Fruit fly (Drosophila melanogaster) whole organism, embryonic: ENCODE measurements around the gene CG7332.
A peak's percentile ranks its signal among the peaks of the same experiment; 100 is the strongest.

ENCODE experiments used
- Atf6 ChIP-seq: fragments of 200-800 bp; sonication (Bioruptor generic); IDR thresholded peaks from 2 replicates; pipeline ENCODE4 v1.3.6; 2022; ENCODE audit warnings: missing biosample characterization, missing genetic modification characterization
- Blimp-1 ChIP-seq: fragments of 200-800 bp; sonication (Bioruptor generic); optimal IDR thresholded peaks from 3 replicates; lab custom pipeline; 2018; ENCODE audit warnings: missing biosample characterization, missing genetic modification characterization, mild to moderate bottlenecking, moderate library complexity, missing genetic modification reagents
- CG11093 ChIP-seq: fragments of 200-800 bp; sonication (Bioruptor generic); IDR thresholded peaks from 3 replicates; pipeline ENCODE4 v1.3.6; 2022; ENCODE audit warnings: missing biosample characterization, missing genetic modification characterization
- CG11247 ChIP-seq: fragments of 200-800 bp; sonication (Bioruptor generic); IDR thresholded peaks from 2 replicates; pipeline ENCODE4 v1.3.6; 2022; ENCODE audit warnings: missing biosample characterization, missing genetic modification characterization
- CG11696 ChIP-seq: fragments of 200-800 bp; sonication (Bioruptor generic); IDR thresholded peaks from 2 replicates; pipeline ENCODE4 v1.3.6; 2022; ENCODE audit warnings: missing biosample characterization, missing genetic modification characterization
- CG12659 ChIP-seq: fragments of 200-800 bp; sonication (Bioruptor generic); optimal IDR thresholded peaks from 3 replicates; lab custom pipeline; 2017; ENCODE audit warnings: mild to moderate bottlenecking, missing biosample characterization, missing genetic modification reagents, missing genetic modification characterization
- CG13296 ChIP-seq: fragments of 200-800 bp; sonication (Bioruptor generic); optimal IDR thresholded peaks from 3 replicates; lab custom pipeline; 2018; ENCODE audit warnings: missing biosample characterization, mild to moderate bottlenecking, missing genetic modification characterization
- CG15011 ChIP-seq: fragments of 200-800 bp; sonication (Bioruptor generic); optimal IDR thresholded peaks from 3 replicates; lab custom pipeline; 2018; ENCODE audit warnings: missing biosample characterization, mild to moderate bottlenecking, missing genetic modification characterization
- CG15269 ChIP-seq: fragments of 200-800 bp; sonication (Bioruptor generic); optimal IDR thresholded peaks from 2 replicates; lab custom pipeline; 2018; ENCODE audit warnings: missing biosample characterization, mild to moderate bottlenecking, missing genetic modification characterization, moderate library complexity
- CG17385 ChIP-seq: fragments of 200-800 bp; sonication (Bioruptor generic); optimal IDR thresholded peaks from 3 replicates; lab custom pipeline; 2018; ENCODE audit warnings: missing biosample characterization, mild to moderate bottlenecking, missing genetic modification characterization
- CG2202 ChIP-seq: fragments of 200-800 bp; sonication (Bioruptor generic); optimal IDR thresholded peaks from 2 replicates; lab custom pipeline; 2018; ENCODE audit warnings: missing biosample characterization, mild to moderate bottlenecking, missing genetic modification characterization
- CG30431 ChIP-seq: fragments of 200-800 bp; sonication (Bioruptor generic); optimal IDR thresholded peaks from 2 replicates; lab custom pipeline; 2017; ENCODE audit warnings: missing biosample characterization, missing genetic modification characterization
- CG31388 ChIP-seq: fragments of 200-800 bp; sonication (Bioruptor generic); optimal IDR thresholded peaks from 2 replicates; lab custom pipeline; 2016; ENCODE audit warnings: missing biosample characterization, missing genetic modification characterization
- CG31441 ChIP-seq: fragments of 200-800 bp; sonication (Bioruptor generic); IDR thresholded peaks from 2 replicates; pipeline ENCODE4 v1.3.6; 2022; ENCODE audit warnings: missing biosample characterization, missing genetic modification characterization
- CG34422 ChIP-seq: fragments of 200-800 bp; sonication (Bioruptor generic); IDR thresholded peaks from 3 replicates; pipeline ENCODE4 v1.3.6; 2022; ENCODE audit warnings: missing biosample characterization, missing genetic modification characterization
- CG6654 ChIP-seq: fragments of 200-800 bp; sonication (Bioruptor generic); optimal IDR thresholded peaks from 2 replicates; lab custom pipeline; 2017; ENCODE audit warnings: missing biosample characterization, mild to moderate bottlenecking, missing genetic modification characterization
- CG6765 ChIP-seq: fragments of 200-800 bp; sonication (Bioruptor generic); optimal IDR thresholded peaks from 3 replicates; lab custom pipeline; 2017; ENCODE audit warnings: missing biosample characterization, mild to moderate bottlenecking, missing genetic modification characterization
- CG6854 ChIP-seq: fragments of 200-800 bp; sonication (Bioruptor generic); optimal IDR thresholded peaks from 3 replicates; lab custom pipeline; 2017; ENCODE audit warnings: missing biosample characterization, mild to moderate bottlenecking, missing genetic modification characterization
- CG8944 ChIP-seq: fragments of 200-800 bp; sonication (Bioruptor generic); optimal IDR thresholded peaks from 3 replicates; lab custom pipeline; 2016; ENCODE audit warnings: missing biosample characterization, missing genetic modification characterization
- D19A ChIP-seq: fragments of 200-800 bp; optimal IDR thresholded peaks from 3 replicates; lab custom pipeline; 2019; ENCODE audit warnings: missing biosample characterization, mild to moderate bottlenecking, missing genetic modification characterization, moderate library complexity
- Dek ChIP-seq: fragments of 200-800 bp; sonication (Bioruptor generic); optimal IDR thresholded peaks from 3 replicates; lab custom pipeline; 2019; ENCODE audit warnings: missing biosample characterization, mild to moderate bottlenecking, missing genetic modification characterization, moderate library complexity
- E2f1 ChIP-seq: fragments of 200-800 bp; sonication (Bioruptor generic); IDR thresholded peaks from 2 replicates; pipeline ENCODE4 v1.3.6; 2022; ENCODE audit warnings: missing biosample characterization, missing genetic modification characterization
- Gsc ChIP-seq: fragments of 200-800 bp; sonication (Bioruptor generic); IDR thresholded peaks from 2 replicates; pipeline ENCODE4 v1.3.6; 2022; ENCODE audit warnings: missing biosample characterization, missing genetic modification characterization
- Hmx ChIP-seq: fragments of 200-800 bp; sonication (Bioruptor generic); optimal IDR thresholded peaks from 2 replicates; lab custom pipeline; 2016; ENCODE audit warnings: missing biosample characterization, missing genetic modification characterization
- Kr ChIP-seq: fragments of 200-800 bp; sonication (Bioruptor generic); optimal IDR thresholded peaks from 2 replicates; lab custom pipeline; 2017; ENCODE audit warnings: missing biosample characterization, mild to moderate bottlenecking, missing genetic modification characterization
- Max ChIP-seq: fragments of 200-800 bp; sonication (Bioruptor generic); optimal IDR thresholded peaks from 2 replicates; lab custom pipeline; 2016; ENCODE audit warnings: missing biosample characterization, mild to moderate bottlenecking, missing genetic modification characterization
- Myb ChIP-seq: fragments of 200-800 bp; sonication (Bioruptor generic); optimal IDR thresholded peaks from 2 replicates; lab custom pipeline; 2016; ENCODE audit warnings: missing biosample characterization, missing genetic modification characterization
- Neu2 ChIP-seq: fragments of 200-800 bp; sonication (Bioruptor generic); optimal IDR thresholded peaks from 3 replicates; lab custom pipeline; 2016; ENCODE audit warnings: missing biosample characterization, missing genetic modification characterization, borderline replicate concordance
- Oli ChIP-seq: fragments of 200-800 bp; sonication (Bioruptor generic); optimal IDR thresholded peaks from 2 replicates; lab custom pipeline; 2018; ENCODE audit warnings: missing biosample characterization, mild to moderate bottlenecking, missing genetic modification characterization, moderate library complexity
- aop ChIP-seq: fragments of 200-800 bp; sonication (Bioruptor generic); IDR thresholded peaks from 2 replicates; pipeline ENCODE4 v1.3.6; 2022; ENCODE audit warnings: missing biosample characterization, missing genetic modification characterization
- ase ChIP-seq: fragments of 200-800 bp; sonication (Bioruptor generic); IDR thresholded peaks from 3 replicates; pipeline ENCODE4 v1.3.6; 2022; ENCODE audit warnings: missing biosample characterization, missing genetic modification characterization
- bsh ChIP-seq, 2 experiments: fragments of 200-800 bp; sonication (Bioruptor generic); optimal IDR thresholded peaks; 2 replicates each; lab custom pipeline; 2017 to 2018; ENCODE audit warnings: mild to moderate bottlenecking in 2 of 2, missing biosample characterization in 2 of 2, missing genetic modification characterization in 2 of 2, moderate library complexity in 1 of 2
- dmrt11E ChIP-seq: fragments of 200-800 bp; sonication (Bioruptor generic); optimal IDR thresholded peaks from 3 replicates; lab custom pipeline; 2018; ENCODE audit warnings: missing biosample characterization, mild to moderate bottlenecking, missing genetic modification characterization, moderate library complexity
- dmrt99B ChIP-seq: fragments of 200-800 bp; sonication (Bioruptor generic); optimal IDR thresholded peaks from 2 replicates; lab custom pipeline; 2018; ENCODE audit warnings: missing biosample characterization, mild to moderate bottlenecking, missing genetic modification characterization, moderate library complexity
- ewg ChIP-seq: fragments of 200-800 bp; sonication (Bioruptor generic); optimal IDR thresholded peaks from 3 replicates; lab custom pipeline; 2017; ENCODE audit warnings: mild to moderate bottlenecking, missing biosample characterization, missing genetic modification reagents, missing genetic modification characterization
- fd96Cb ChIP-seq: fragments of 200-800 bp; sonication (Bioruptor generic); optimal IDR thresholded peaks from 2 replicates; lab custom pipeline; 2018; ENCODE audit warnings: missing biosample characterization, mild to moderate bottlenecking, missing genetic modification characterization, moderate library complexity
- grn ChIP-seq: fragments of 200-800 bp; sonication (Bioruptor generic); optimal IDR thresholded peaks from 3 replicates; lab custom pipeline; 2017; ENCODE audit warnings: missing biosample characterization, missing genetic modification characterization
- h ChIP-seq: fragments of >200 bp; optimal IDR thresholded peaks from 2 replicates; lab custom pipeline; 2017
- jumu ChIP-seq: fragments of 200-800 bp; sonication (Bioruptor generic); optimal IDR thresholded peaks from 3 replicates; lab custom pipeline; 2016; ENCODE audit warnings: missing biosample characterization, missing genetic modification characterization
- ken ChIP-seq: fragments of 200-800 bp; sonication (Bioruptor generic); IDR thresholded peaks from 3 replicates; pipeline ENCODE4 v1.3.6; 2022; ENCODE audit warnings: missing biosample characterization, missing genetic modification characterization
- kni ChIP-seq: fragments of 200-800 bp; sonication (Bioruptor generic); optimal IDR thresholded peaks from 3 replicates; lab custom pipeline; 2017; ENCODE audit warnings: mild to moderate bottlenecking, missing biosample characterization, missing genetic modification reagents, missing genetic modification characterization
- lab ChIP-seq: fragments of 200-800 bp; sonication (Bioruptor generic); optimal IDR thresholded peaks from 3 replicates; lab custom pipeline; 2017; ENCODE audit warnings: missing biosample characterization, missing genetic modification characterization, mild to moderate bottlenecking, moderate library complexity, missing genetic modification reagents
- nau ChIP-seq: fragments of 200-800 bp; sonication (Bioruptor generic); optimal IDR thresholded peaks from 3 replicates; lab custom pipeline; 2017; ENCODE audit warnings: missing biosample characterization, mild to moderate bottlenecking, missing genetic modification characterization, missing genetic modification reagents
- pnt ChIP-seq: fragments of 200-800 bp; sonication (Bioruptor generic); optimal IDR thresholded peaks from 3 replicates; lab custom pipeline; 2016; ENCODE audit warnings: missing biosample characterization, missing genetic modification characterization
- prd ChIP-seq, 3 experiments: fragments of >200 bp in 2 of 3; fragments of 200-800 bp in 1 of 3; sonication (Bioruptor generic) in 1 of 3; optimal IDR thresholded peaks in 2 of 3; IDR thresholded peaks in 1 of 3; 2 replicates in 2 of 3; 3 replicates in 1 of 3; pipeline versions ENCODE4 v1.3.6 to Lab custom; 2017 to 2022; ENCODE audit warnings: missing biosample characterization in 1 of 3, missing genetic modification characterization in 1 of 3
- repo ChIP-seq: fragments of 200-800 bp; sonication (Bioruptor generic); optimal IDR thresholded peaks from 2 replicates; lab custom pipeline; 2016; ENCODE audit warnings: missing biosample characterization, missing genetic modification characterization
- slbo ChIP-seq: fragments of 200-800 bp; sonication (Bioruptor generic); IDR thresholded peaks from 2 replicates; pipeline ENCODE4 v1.3.6; 2022; ENCODE audit warnings: missing biosample characterization, missing genetic modification characterization
- slp2 ChIP-seq: fragments of 200-800 bp; sonication (Bioruptor generic); optimal IDR thresholded peaks from 2 replicates; lab custom pipeline; 2016; ENCODE audit warnings: missing biosample characterization, missing genetic modification characterization
- tin ChIP-seq: fragments of 200-800 bp; sonication (Bioruptor generic); optimal IDR thresholded peaks from 3 replicates; lab custom pipeline; 2016; ENCODE audit warnings: missing biosample characterization, missing genetic modification characterization
- unc-4 ChIP-seq: fragments of 200-800 bp; sonication (Bioruptor generic); IDR thresholded peaks from 2 replicates; pipeline ENCODE4 v1.3.6; 2022; ENCODE audit warnings: missing biosample characterization, missing genetic modification characterization; ENCODE audit not compliant: partially characterized antibody

CG7332 gene

DNA sequence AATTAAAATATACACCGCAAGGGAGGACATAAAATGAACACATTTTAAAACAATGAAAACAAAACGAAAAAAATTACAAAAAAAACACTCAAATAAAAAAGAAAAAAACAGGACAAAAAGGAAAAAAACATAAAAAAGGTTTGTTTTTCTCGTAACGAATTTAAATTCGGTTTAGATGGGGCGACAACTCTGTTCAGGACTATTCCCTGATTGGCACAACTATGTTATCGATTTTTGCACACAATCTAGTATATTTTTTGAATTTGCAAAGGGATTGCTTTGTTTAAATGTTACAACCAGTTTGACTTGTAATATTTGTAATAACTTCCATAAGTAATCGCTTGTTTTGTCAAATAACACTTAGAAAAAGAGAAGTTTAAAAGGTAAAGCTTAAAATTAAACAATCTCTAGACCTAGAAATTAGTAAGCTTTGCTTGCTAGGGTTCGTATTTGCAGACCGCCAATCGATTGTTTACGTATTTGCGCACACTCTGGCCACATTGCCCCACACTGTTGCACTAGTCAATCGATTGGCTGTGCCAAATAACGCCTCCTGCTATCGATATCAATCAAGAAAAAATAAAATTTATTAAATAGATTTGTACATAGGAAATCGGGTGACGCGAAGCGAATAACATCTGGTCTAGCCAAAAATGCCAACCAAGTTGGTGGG, at the start of gene CG7332 (continued):
- TF ChIP-seq CG6854 (GFP tag; lab: Kevin White, UChicago) (no peak), Oli (tag; lab: Kevin White, UChicago) (no peak), CG12659 (GFP tag; lab: Kevin White, UChicago) (peak; percentile 39), ase (GFP tag; lab: Robert Waterston, UW) (no peak), CG6765 (GFP tag; lab: Kevin White, UChicago) (no peak), CG31441 (GFP tag; lab: Robert Waterston, UW) (no peak), Myb (GFP tag; lab: Kevin White, UChicago) (peak; percentile 46), CG2202 (no peak), bsh (GFP tag; optimal IDR thresholded peaks at IDR 0.05; lab: Kevin White, UChicago) (no peak), E2f1 (GFP tag; lab: Robert Waterston, UW) (no peak), dmrt99B (tag; lab: Kevin White, UChicago) (no peak), Atf6 (GFP tag; lab: Robert Waterston, UW) (0 out of 2 replicates have a peak, but pooled peaks have one; percentile 28), Kr (GFP tag; lab: Kevin White, UChicago) (no peak), CG34422 (GFP tag; lab: Robert Waterston, UW) (no peak), dmrt11E (tag; lab: Kevin White, UChicago) (no peak), Max (GFP tag; lab: Kevin White, UChicago) (no peak), CG15011 (GFP tag; lab: Kevin White, UChicago) (no peak), Gsc (no peak), CG31388 (GFP tag; lab: Kevin White, UChicago) (no peak), jumu (GFP tag; lab: Kevin White, UChicago) (no peak), fd96Cb (tag; lab: Kevin White, UChicago) (no peak), grn (GFP tag; lab: Kevin White, UChicago) (no peak), prd (optimal IDR thresholded peaks at IDR 0.05; lab: Kevin White, UChicago) (no peak), prd (GFP tag; IDR thresholded peaks at IDR 0.05; lab: Robert Waterston, UW) (no peak), Hmx (no peak), CG13296 (no peak), slp2 (GFP tag; lab: Kevin White, UChicago) (no peak), kni (GFP tag; lab: Kevin White, UChicago) (no peak), tin (GFP tag; lab: Kevin White, UChicago) (no peak), repo (GFP tag; lab: Kevin White, UChicago) (no peak), CG11093 (no peak), Blimp-1 (GFP tag; lab: Kevin White, UChicago) (no peak), ewg (GFP tag; lab: Kevin White, UChicago) (no peak), lab (GFP tag; lab: Kevin White, UChicago) (no peak), slbo (GFP tag; lab: Robert Waterston, UW) (no peak; the same call in 1 of the 2 replicates), CG17385 (GFP tag; lab: Kevin White, UChicago) (no peak), CG6654 (GFP tag; lab: Kevin White, UChicago) (no peak), nau (GFP tag; lab: Kevin White, UChicago) (no peak), pnt (GFP tag; lab: Kevin White, UChicago) (no peak), CG8944 (GFP tag; lab: Kevin White, UChicago) (no peak), Neu2 (GFP tag; lab: Kevin White, UChicago) (no peak), D19A (tag; lab: Kevin White, UChicago) (no peak), ken (GFP tag; lab: Robert Waterston, UW) (no peak), h (lab: Kevin White, UChicago) (no peak), aop (GFP tag; lab: Robert Waterston, UW) (no peak), CG11247 (GFP tag; lab: Robert Waterston, UW) (no peak), unc-4 (GFP tag; lab: Robert Waterston, UW) (peak; percentile 50; the same call in 1 of the 2 replicates), CG15269 (tag; lab: Kevin White, UChicago) (no peak), CG11696 (no peak), Dek (tag; lab: Kevin White, UChicago) (no peak), CG30431 (GFP tag; lab: Kevin White, UChicago) (no peak)
